Fruit fly (Drosophila melanogaster) whole organism, embryonic: Measurements from ENCODE around the gene CG1213.
A peak's percentile ranks its signal among the peaks of the same experiment; 100 is the strongest.

Experiments used
- Bdp1 ChIP-seq: fragments of 200-800 bp; sonication (Bioruptor generic); optimal IDR thresholded peaks from 3 replicates; lab custom pipeline; 2016; ENCODE audit warnings: missing biosample characterization, missing genetic modification characterization
- Bgb ChIP-seq: fragments of 200-800 bp; sonication (Bioruptor generic); IDR thresholded peaks from 2 replicates; pipeline ENCODE4 v1.3.6; 2022; ENCODE audit warnings: missing biosample characterization, missing genetic modification characterization; ENCODE audit not compliant: partially characterized antibody
- CG10209 ChIP-seq: fragments of 200-800 bp; sonication (Bioruptor generic); optimal IDR thresholded peaks from 3 replicates; lab custom pipeline; 2017; ENCODE audit warnings: missing biosample characterization, mild to moderate bottlenecking, missing genetic modification characterization, missing genetic modification reagents
- CG11398 ChIP-seq: fragments of 200-800 bp; sonication (Bioruptor generic); optimal IDR thresholded peaks from 2 replicates; lab custom pipeline; 2016; ENCODE audit warnings: missing biosample characterization, missing genetic modification characterization
- CG11456 ChIP-seq: fragments of 200-800 bp; sonication (Bioruptor generic); IDR thresholded peaks from 3 replicates; pipeline ENCODE4 v1.3.6; 2022; ENCODE audit warnings: missing biosample characterization, missing genetic modification characterization
- CG12155 ChIP-seq: fragments of 200-800 bp; sonication (Bioruptor generic); optimal IDR thresholded peaks from 3 replicates; lab custom pipeline; 2016; ENCODE audit warnings: missing biosample characterization, missing genetic modification characterization
- CG13287 ChIP-seq: fragments of 200-800 bp; sonication (Bioruptor generic); IDR thresholded peaks from 2 replicates; pipeline ENCODE4 v1.3.6; 2022; ENCODE audit warnings: missing biosample characterization, missing genetic modification characterization; ENCODE audit not compliant: partially characterized antibody
- CG14014 ChIP-seq: fragments of 200-800 bp; sonication (Bioruptor generic); IDR thresholded peaks from 2 replicates; pipeline ENCODE4 v1.3.6; 2022; ENCODE audit warnings: missing biosample characterization, missing genetic modification characterization
- CG1603 ChIP-seq: fragments of 200-800 bp; sonication (Bioruptor generic); optimal IDR thresholded peaks from 2 replicates; lab custom pipeline; 2019; ENCODE audit warnings: missing biosample characterization, mild to moderate bottlenecking, missing genetic modification characterization, moderate library complexity
- CG17359 ChIP-seq: fragments of 200-800 bp; sonication (Bioruptor generic); optimal IDR thresholded peaks from 3 replicates; lab custom pipeline; 2018; ENCODE audit warnings: missing biosample characterization, mild to moderate bottlenecking, missing genetic modification characterization, moderate library complexity
- CG17912 ChIP-seq: fragments of 200-800 bp; sonication (Bioruptor generic); optimal IDR thresholded peaks from 2 replicates; lab custom pipeline; 2018; ENCODE audit warnings: missing biosample characterization, mild to moderate bottlenecking, missing genetic modification characterization
- CG2120 ChIP-seq: fragments of 200-800 bp; sonication (Bioruptor generic); optimal IDR thresholded peaks from 3 replicates; lab custom pipeline; 2016; ENCODE audit warnings: missing biosample characterization, missing genetic modification characterization
- CG2129 ChIP-seq: fragments of 200-800 bp; sonication (Bioruptor generic); IDR thresholded peaks from 2 replicates; pipeline ENCODE4 v1.3.6; 2022; ENCODE audit warnings: missing biosample characterization, missing genetic modification characterization; ENCODE audit not compliant: partially characterized antibody
- CG2199 ChIP-seq: fragments of 200-800 bp; sonication (Bioruptor generic); IDR thresholded peaks from 3 replicates; pipeline ENCODE4 v1.3.6; 2022; ENCODE audit warnings: missing biosample characterization, missing genetic modification characterization
- CG2712 ChIP-seq: fragments of 200-800 bp; optimal IDR thresholded peaks from 3 replicates; lab custom pipeline; 2019; ENCODE audit warnings: missing biosample characterization, mild to moderate bottlenecking, missing genetic modification characterization, moderate library complexity
- CG2875 ChIP-seq: fragments of 200-800 bp; sonication (Bioruptor generic); optimal IDR thresholded peaks from 2 replicates; lab custom pipeline; 2017; ENCODE audit warnings: missing biosample characterization, mild to moderate bottlenecking, missing genetic modification characterization, missing genetic modification reagents
- CG33557 ChIP-seq: fragments of 200-800 bp; sonication (Bioruptor generic); optimal IDR thresholded peaks from 2 replicates; lab custom pipeline; 2019; ENCODE audit warnings: missing biosample characterization, mild to moderate bottlenecking, missing genetic modification characterization, moderate library complexity
- CG3407 ChIP-seq: fragments of 200-800 bp; sonication (Bioruptor generic); optimal IDR thresholded peaks from 2 replicates; lab custom pipeline; 2018; ENCODE audit warnings: missing biosample characterization, mild to moderate bottlenecking, missing genetic modification characterization
- CG6813 ChIP-seq: fragments of 200-800 bp; sonication (Bioruptor generic); optimal IDR thresholded peaks from 2 replicates; lab custom pipeline; 2017; ENCODE audit warnings: missing biosample characterization, missing genetic modification characterization, mild to moderate bottlenecking, moderate library complexity, missing genetic modification reagents
- CG7786 ChIP-seq: fragments of 200-800 bp; sonication (Bioruptor generic); optimal IDR thresholded peaks from 2 replicates; lab custom pipeline; 2016; ENCODE audit warnings: missing biosample characterization, missing genetic modification characterization
- CG7839 ChIP-seq: fragments of 200-800 bp; sonication (Bioruptor generic); optimal IDR thresholded peaks from 3 replicates; lab custom pipeline; 2018; ENCODE audit warnings: missing biosample characterization, mild to moderate bottlenecking, missing genetic modification characterization, moderate library complexity
- CG7928 ChIP-seq: fragments of 200-800 bp; sonication (Bioruptor generic); optimal IDR thresholded peaks from 2 replicates; lab custom pipeline; 2017; ENCODE audit warnings: missing biosample characterization, mild to moderate bottlenecking, missing genetic modification characterization
- CG9817 ChIP-seq: fragments of 200-800 bp; sonication (Bioruptor generic); optimal IDR thresholded peaks from 2 replicates; lab custom pipeline; 2018; ENCODE audit warnings: missing biosample characterization, mild to moderate bottlenecking, missing genetic modification characterization, moderate library complexity
- CHES-1-like ChIP-seq: fragments of 200-800 bp; sonication (Bioruptor generic); optimal IDR thresholded peaks from 2 replicates; lab custom pipeline; 2016; ENCODE audit warnings: missing biosample characterization, missing genetic modification characterization
- CTCF ChIP-seq: fragments of 200-800 bp; sonication (Bioruptor generic); optimal IDR thresholded peaks from 2 replicates; lab custom pipeline; 2017; ENCODE audit warnings: missing biosample characterization, mild to moderate bottlenecking, missing genetic modification characterization, moderate library complexity
- CoRest ChIP-seq: fragments of 200-800 bp; sonication (Bioruptor generic); optimal IDR thresholded peaks from 3 replicates; lab custom pipeline; 2018; ENCODE audit warnings: missing biosample characterization, mild to moderate bottlenecking, missing genetic modification characterization, moderate library complexity
- Dll ChIP-seq: fragments of 200-800 bp; sonication (Bioruptor generic); IDR thresholded peaks from 4 replicates; pipeline ENCODE4 v1.3.6; 2022; ENCODE audit warnings: missing biosample characterization, missing genetic modification characterization; ENCODE audit not compliant: partially characterized antibody
- Gug ChIP-seq: fragments of 200-800 bp; sonication (Bioruptor generic); IDR thresholded peaks from 4 replicates; pipeline ENCODE4 v1.3.6; 2022; ENCODE audit warnings: missing biosample characterization, missing genetic modification characterization
- HmgZ ChIP-seq: fragments of 200-800 bp; sonication (Bioruptor generic); optimal IDR thresholded peaks from 2 replicates; lab custom pipeline; 2018; ENCODE audit warnings: missing biosample characterization, mild to moderate bottlenecking, missing genetic modification characterization
- Lim3 ChIP-seq: fragments of 200-800 bp; sonication (Bioruptor generic); IDR thresholded peaks from 2 replicates; pipeline ENCODE4 v1.3.6; 2022; ENCODE audit warnings: missing biosample characterization, missing genetic modification characterization
- Meics ChIP-seq: fragments of 200-800 bp; sonication (Bioruptor generic); optimal IDR thresholded peaks from 2 replicates; lab custom pipeline; 2017; ENCODE audit warnings: missing biosample characterization, mild to moderate bottlenecking, missing genetic modification characterization
- abd-A ChIP-seq: fragments of 200-800 bp; sonication (Bioruptor generic); optimal IDR thresholded peaks from 3 replicates; lab custom pipeline; 2019; ENCODE audit warnings: missing biosample characterization, mild to moderate bottlenecking, missing genetic modification characterization, moderate library complexity
- ash1 ChIP-seq: fragments of 200-800 bp; sonication (Bioruptor generic); optimal IDR thresholded peaks from 2 replicates; lab custom pipeline; 2018; ENCODE audit warnings: missing biosample characterization, mild to moderate bottlenecking, missing genetic modification characterization
- cato ChIP-seq: fragments of 200-800 bp; sonication (Bioruptor generic); optimal IDR thresholded peaks from 2 replicates; lab custom pipeline; 2016; ENCODE audit warnings: missing biosample characterization, missing genetic modification characterization, borderline replicate concordance
- crc ChIP-seq: fragments of 200-800 bp; sonication (Bioruptor generic); optimal IDR thresholded peaks from 2 replicates; lab custom pipeline; 2016; ENCODE audit warnings: missing biosample characterization, missing genetic modification characterization
- danr ChIP-seq: fragments of 200-800 bp; sonication (Bioruptor generic); IDR thresholded peaks from 2 replicates; pipeline ENCODE4 v1.3.6; 2022; ENCODE audit warnings: missing biosample characterization, missing genetic modification characterization
- ems ChIP-seq: fragments of 200-800 bp; sonication (Bioruptor generic); optimal IDR thresholded peaks from 3 replicates; lab custom pipeline; 2016; ENCODE audit warnings: missing biosample characterization, missing genetic modification characterization
- fru ChIP-seq: fragments of >200 bp; optimal IDR thresholded peaks from 2 replicates; lab custom pipeline; 2017
- fu2 ChIP-seq: fragments of 200-800 bp; sonication (Bioruptor generic); optimal IDR thresholded peaks from 2 replicates; lab custom pipeline; 2016; ENCODE audit warnings: missing biosample characterization, missing genetic modification characterization
- gsb ChIP-seq: fragments of 200-800 bp; sonication (Bioruptor generic); IDR thresholded peaks from 2 replicates; pipeline ENCODE4 v1.3.6; 2022; ENCODE audit warnings: missing biosample characterization, missing genetic modification characterization
- hth ChIP-seq: fragments of >200 bp; optimal IDR thresholded peaks from 2 replicates; lab custom pipeline; 2017; ENCODE audit warnings: inconsistent platforms
- kay ChIP-seq: fragments of 200-800 bp; sonication (Bioruptor generic); optimal IDR thresholded peaks from 2 replicates; lab custom pipeline; 2016; ENCODE audit warnings: missing biosample characterization, missing genetic modification characterization
- lilli ChIP-seq: fragments of 200-800 bp; sonication (Bioruptor generic); optimal IDR thresholded peaks from 3 replicates; lab custom pipeline; 2016; ENCODE audit warnings: missing biosample characterization, missing genetic modification characterization
- onecut ChIP-seq: fragments of 200-800 bp; sonication (Bioruptor generic); IDR thresholded peaks from 2 replicates; pipeline ENCODE4 v1.3.6; 2022; ENCODE audit warnings: missing biosample characterization, missing genetic modification characterization
- sc ChIP-seq, 3 experiments: fragments of >200 bp in 2 of 3; fragments of 200-800 bp in 1 of 3; sonication (Bioruptor generic) in 1 of 3; optimal IDR thresholded peaks; 2 replicates in 2 of 3; 3 replicates in 1 of 3; lab custom pipeline; 2017; ENCODE audit warnings: mild to moderate bottlenecking in 1 of 3, missing biosample characterization in 1 of 3, missing genetic modification characterization in 1 of 3, missing genetic modification reagents in 1 of 3
- sd ChIP-seq: fragments of 200-800 bp; sonication (Bioruptor generic); optimal IDR thresholded peaks from 3 replicates; lab custom pipeline; 2018; ENCODE audit warnings: missing biosample characterization, mild to moderate bottlenecking, missing genetic modification characterization, moderate library complexity
- tgo ChIP-seq: fragments of 200-800 bp; sonication (Bioruptor generic); IDR thresholded peaks from 3 replicates; pipeline ENCODE4 v1.3.6; 2022; ENCODE audit warnings: missing biosample characterization, missing genetic modification characterization
- tin ChIP-seq: fragments of 200-800 bp; sonication (Bioruptor generic); optimal IDR thresholded peaks from 3 replicates; lab custom pipeline; 2016; ENCODE audit warnings: missing biosample characterization, missing genetic modification characterization
- tx ChIP-seq: fragments of 200-800 bp; sonication (Bioruptor generic); optimal IDR thresholded peaks from 2 replicates; lab custom pipeline; 2016; ENCODE audit warnings: missing biosample characterization, missing genetic modification characterization
- vfl ChIP-seq: fragments of 200-800 bp; sonication (Bioruptor generic); optimal IDR thresholded peaks from 2 replicates; lab custom pipeline; 2016; ENCODE audit warnings: missing biosample characterization, missing genetic modification characterization

The CG1213 gene

dm6 chr3R:5862032-5862641 is 21.2 kb downstream of the CG1213 start, which contains the start of gene CG2017 (continued):
- TF ChIP-seq Bgb (peak; percentile 49; the same call in 1 of the 2 replicates), tin (GFP tag; lab: Kevin White, UChicago) (peak; percentile 50), fu2 (GFP tag; lab: Kevin White, UChicago) (peak; percentile 24), CG6813 (no peak), CG3407 (GFP tag; lab: Kevin White, UChicago) (no peak), ems (peak; percentile 31), CG13287 (GFP tag; lab: Robert Waterston, UW) (peak; percentile 61), sd (peak; percentile 34), CTCF (GFP tag; lab: Kevin White, UChicago) (peak; percentile 31), CG33557 (GFP tag; lab: Kevin White, UChicago) (no peak), CG9817 (tag; lab: Kevin White, UChicago) (peak; percentile 50), HmgZ (peak; percentile 75), CG10209 (peak; percentile 43), CG2199 (peak; percentile 77; the same call in 2 of the 3 replicates), fru (lab: Kevin White, UChicago) (no peak), Dll (GFP tag; lab: Robert Waterston, UW) (peak; percentile 38; the same call in 2 of the 4 replicates), CG2712 (tag; lab: Kevin White, UChicago) (peak; percentile 100), kay (GFP tag; lab: Kevin White, UChicago) (no peak), tx (GFP tag; lab: Kevin White, UChicago) (peak; percentile 65), abd-A (tag; lab: Kevin White, UChicago) (peak; percentile 49), cato (GFP tag; lab: Kevin White, UChicago) (no peak), Gug (GFP tag; lab: Robert Waterston, UW) (no peak), CHES-1-like (GFP tag; lab: Kevin White, UChicago) (peak; percentile 44), Meics (GFP tag; lab: Kevin White, UChicago) (peak; percentile 32), Lim3 (GFP tag; lab: Robert Waterston, UW) (no peak), CG1603 (tag; lab: Kevin White, UChicago) (peak; percentile 90), CG7786 (peak; percentile 45), CG17912 (GFP tag; lab: Kevin White, UChicago) (peak; percentile 57), CG2120 (GFP tag; lab: Kevin White, UChicago) (peak; percentile 77), sc (optimal IDR thresholded peaks at IDR 0.05; lab: Kevin White, UChicago) (no peak), sc (GFP tag; optimal IDR thresholded peaks at IDR 0.05; lab: Kevin White, UChicago) (no peak), tgo (0 out of 3 replicates have a peak, but pooled peaks have one; percentile 33), vfl (GFP tag; lab: Kevin White, UChicago) (peak; percentile 75), CG7928 (GFP tag; lab: Kevin White, UChicago) (peak; percentile 44), hth (lab: Kevin White, UChicago) (no peak), gsb (GFP tag; lab: Robert Waterston, UW) (no peak), lilli (GFP tag; lab: Kevin White, UChicago) (peak; percentile 29), onecut (GFP tag; lab: Robert Waterston, UW) (peak; percentile 18; the same call in 1 of the 2 replicates), CG17359 (tag; lab: Kevin White, UChicago) (peak; percentile 3), CG11456 (GFP tag; lab: Robert Waterston, UW) (peak; percentile 70; the same call in 2 of the 3 replicates), CG11398 (GFP tag; lab: Kevin White, UChicago) (peak; percentile 19), crc (peak; percentile 26), CG12155 (GFP tag; lab: Kevin White, UChicago) (peak; percentile 51), CG2875 (GFP tag; lab: Kevin White, UChicago) (peak; percentile 15), CG7839 (tag; lab: Kevin White, UChicago) (peak; percentile 24), ash1 (GFP tag; lab: Kevin White, UChicago) (peak; percentile 27), CG2129 (GFP tag; lab: Robert Waterston, UW) (no peak), CoRest (tag; lab: Kevin White, UChicago) (peak; percentile 66), danr (GFP tag; lab: Robert Waterston, UW) (no peak), Bdp1 (peak; percentile 7), CG14014 (GFP tag; lab: Robert Waterston, UW) (peak; percentile 18; the same call in 1 of the 2 replicates)
